Fruit fly (Drosophila melanogaster): Measurements from ENCODE around the gene CG18748.

Gene CG18748

DNA sequence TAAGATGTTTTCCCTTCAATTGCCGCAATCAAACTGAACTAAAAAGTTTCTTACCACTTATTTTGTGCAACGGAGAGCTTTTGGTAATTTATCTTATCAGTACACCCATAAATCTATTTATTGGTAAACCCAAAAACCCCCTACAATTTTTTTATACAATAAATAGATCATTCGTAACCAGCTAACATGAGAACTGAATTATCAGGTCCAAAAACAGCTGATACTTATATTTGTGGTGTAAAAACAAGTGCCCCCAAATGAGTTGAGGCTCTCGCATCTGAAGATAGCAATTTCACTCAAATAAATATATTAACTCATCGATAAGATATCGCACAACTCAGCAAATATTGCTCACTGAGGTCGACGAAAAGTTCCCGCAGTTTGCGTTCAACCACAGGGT, at the start of gene CG18748:
Gene CG18748, minus strand, starts transcription at position 25 of the 400 bp plus-strand sequence.
- TF ChIP-seq psq (optimal IDR thresholded peaks at IDR 0.05) (no peak), Sin3A (optimal IDR thresholded peaks at IDR 0.05) (no peak), Myc (optimal IDR thresholded peaks at IDR 0.05) (no peak), h (optimal IDR thresholded peaks at IDR 0.05) (no peak), insv (optimal IDR thresholded peaks at IDR 0.05) (no peak), ttk (optimal IDR thresholded peaks at IDR 0.05) (no peak)

DNA sequence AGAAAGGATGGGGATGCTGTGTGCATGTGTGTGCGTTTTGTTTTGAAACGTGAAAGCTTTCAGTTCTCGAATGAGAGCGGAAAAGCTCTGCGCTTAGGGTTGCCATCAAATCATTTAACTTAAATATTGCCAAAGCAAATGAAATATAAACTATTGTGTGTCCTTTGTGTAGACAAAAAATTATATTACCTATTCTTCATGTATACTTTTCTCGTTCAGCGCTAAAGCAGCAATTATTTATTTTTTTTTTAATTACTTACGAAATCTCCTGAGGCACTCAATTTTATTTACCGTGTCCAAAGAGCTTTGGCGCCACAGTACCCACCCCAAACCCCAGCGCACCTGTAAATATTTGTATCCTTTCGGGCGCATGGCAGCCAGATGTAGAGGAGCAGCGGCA, 33.8 kb upstream of the CG18748 start:
- TF ChIP-seq Myc (optimal IDR thresholded peaks at IDR 0.05) (no peak), insv (optimal IDR thresholded peaks at IDR 0.05) (no peak), ttk (optimal IDR thresholded peaks at IDR 0.05) (no peak), Sin3A (optimal IDR thresholded peaks at IDR 0.05) (no peak), h (optimal IDR thresholded peaks at IDR 0.05) (no peak), psq (optimal IDR thresholded peaks at IDR 0.05) (no peak)

DNA sequence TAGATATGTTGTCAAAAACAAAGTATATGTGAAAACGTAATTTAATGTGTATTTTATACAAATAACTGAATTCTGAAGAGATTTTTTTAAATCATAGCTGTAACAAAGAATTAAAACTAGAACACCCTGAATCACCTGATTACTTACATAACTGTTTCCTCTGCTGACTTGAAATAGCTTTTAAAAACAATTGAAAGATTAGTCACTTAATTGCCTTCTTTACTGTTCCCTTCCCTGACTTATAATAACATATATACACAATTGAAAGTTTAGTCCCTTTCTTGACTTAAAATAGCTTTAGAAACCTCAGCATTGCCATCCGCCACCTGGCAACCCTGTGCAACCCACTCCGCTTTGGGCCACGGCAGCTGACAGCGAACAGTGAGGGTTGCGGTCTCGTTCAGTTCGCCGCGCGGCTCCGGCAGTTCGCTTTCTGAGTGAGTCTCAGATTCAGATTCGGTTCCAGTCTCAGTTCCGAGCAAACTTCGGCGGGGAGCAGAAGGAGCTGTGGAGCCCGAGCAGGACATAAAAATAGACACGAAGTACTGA, 26.3 kb upstream of the CG18748 start, which contains the start of gene CG34384:
Gene CG34384, plus strand, starts transcription at position 381 of the 549 bp plus-strand sequence.
- TF ChIP-seq ttk (optimal IDR thresholded peaks at IDR 0.05), result no peak

dm6 chr3R:7813518-7813917, 25.8 kb upstream of the CG18748 start:
- TF ChIP-seq h (optimal IDR thresholded peaks at IDR 0.05) (no peak), Sin3A (optimal IDR thresholded peaks at IDR 0.05) (no peak), Myc (optimal IDR thresholded peaks at IDR 0.05) (no peak), insv (optimal IDR thresholded peaks at IDR 0.05) (no peak), ttk (optimal IDR thresholded peaks at IDR 0.05) (no peak), psq (optimal IDR thresholded peaks at IDR 0.05) (no peak)

DNA sequence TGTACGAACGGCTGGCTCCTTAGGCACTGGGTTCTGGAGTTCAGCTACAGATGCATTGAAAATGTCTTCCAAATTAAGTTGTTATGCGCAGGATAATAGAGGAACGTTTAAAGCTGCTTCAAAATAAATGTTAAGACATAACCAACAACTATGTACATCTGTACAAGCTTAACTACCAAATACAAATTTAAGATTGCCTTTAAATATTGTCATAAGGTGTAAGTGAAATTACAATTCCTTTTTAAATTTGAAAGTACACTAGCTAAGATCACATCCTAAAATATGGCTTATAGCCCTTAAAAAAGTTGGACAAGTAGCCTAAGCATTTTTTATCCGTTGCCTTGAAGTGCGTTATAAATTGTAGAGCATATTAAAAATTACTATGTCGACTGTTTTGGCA, 23.8 kb upstream of the CG18748 start, which contains the start of gene CG31473:
Gene CG31473, plus strand, starts transcription at position 301 of the 400 bp plus-strand sequence.
- TF ChIP-seq Sin3A (optimal IDR thresholded peaks at IDR 0.05) (no peak), ttk (optimal IDR thresholded peaks at IDR 0.05) (no peak), insv (optimal IDR thresholded peaks at IDR 0.05) (no peak), Myc (optimal IDR thresholded peaks at IDR 0.05) (no peak), psq (optimal IDR thresholded peaks at IDR 0.05) (no peak), h (optimal IDR thresholded peaks at IDR 0.05) (no peak)

- TF ChIP-seq ttk (optimal IDR thresholded peaks at IDR 0.05), result no peak
- no peak for TF ChIP-seq insv (optimal IDR thresholded peaks at IDR 0.05)
- TF ChIP-seq psq (optimal IDR thresholded peaks at IDR 0.05), result no peak
- no peak for TF ChIP-seq h (optimal IDR thresholded peaks at IDR 0.05)
- TF ChIP-seq Sin3A (optimal IDR thresholded peaks at IDR 0.05), result no peak
Measured at dm6 chr3R:7809662-7810621, 22.2 kb upstream of the CG18748 start, which contains the start of the genes CG2993 and sgll. CG2993 (minus strand) TSS chr3R:7810014. sgll (plus strand) TSS chr3R:7810532.

dm6 chr3R:7804332-7804731, 16.6 kb upstream of the CG18748 start, which contains the start of gene CG18268:
CG18268 (minus strand) TSS chr3R:7804432.
- TF ChIP-seq insv (optimal IDR thresholded peaks at IDR 0.05) (no peak), h (optimal IDR thresholded peaks at IDR 0.05) (no peak), Myc (optimal IDR thresholded peaks at IDR 0.05) (no peak), Sin3A (optimal IDR thresholded peaks at IDR 0.05) (no peak), psq (optimal IDR thresholded peaks at IDR 0.05) (no peak)

dm6 chr3R:7802693-7803092, 15.0 kb upstream of the CG18748 start, which contains the start of gene CG3014:
CG3014 (minus strand) TSS chr3R:7802793.
- no peak for TF ChIP-seq Sin3A (optimal IDR thresholded peaks at IDR 0.05)
- TF ChIP-seq psq (optimal IDR thresholded peaks at IDR 0.05), result no peak
- no peak for TF ChIP-seq h (optimal IDR thresholded peaks at IDR 0.05)
- no peak for TF ChIP-seq insv (optimal IDR thresholded peaks at IDR 0.05)
- TF ChIP-seq Myc (optimal IDR thresholded peaks at IDR 0.05), result no peak
- TF ChIP-seq ttk (optimal IDR thresholded peaks at IDR 0.05), result no peak

dm6 chr3R:7798525-7798924, 10.8 kb upstream of the CG18748 start, which contains the start of gene CG18744:
CG18744 (minus strand) TSS chr3R:7798771.
- no peak for TF ChIP-seq ttk (optimal IDR thresholded peaks at IDR 0.05)
- no peak for TF ChIP-seq psq (optimal IDR thresholded peaks at IDR 0.05)
- TF ChIP-seq insv (optimal IDR thresholded peaks at IDR 0.05), result no peak

dm6 chr3R:7793855-7794254, 6.1 kb upstream of the CG18748 start, which contains the start of gene CG2641:
CG2641 (plus strand) TSS chr3R:7794069.
- TF ChIP-seq Sin3A (optimal IDR thresholded peaks at IDR 0.05), result no peak
- no peak for TF ChIP-seq ttk (optimal IDR thresholded peaks at IDR 0.05)
- no peak for TF ChIP-seq h (optimal IDR thresholded peaks at IDR 0.05)
- no peak for TF ChIP-seq Myc (optimal IDR thresholded peaks at IDR 0.05)
- TF ChIP-seq insv (optimal IDR thresholded peaks at IDR 0.05), result no peak
- TF ChIP-seq psq (optimal IDR thresholded peaks at IDR 0.05), result no peak

dm6 chr3R:7790583-7791034, 2.9 kb upstream of the CG18748 start, which contains the start of gene CG10086:
CG10086 (plus strand) TSS chr3R:7790633.
- TF ChIP-seq psq (optimal IDR thresholded peaks at IDR 0.05) (no peak), h (optimal IDR thresholded peaks at IDR 0.05) (no peak), Myc (optimal IDR thresholded peaks at IDR 0.05) (no peak), insv (optimal IDR thresholded peaks at IDR 0.05) (no peak), Sin3A (optimal IDR thresholded peaks at IDR 0.05) (no peak), ttk (optimal IDR thresholded peaks at IDR 0.05) (no peak)

- no peak for TF ChIP-seq h (optimal IDR thresholded peaks at IDR 0.05)
Measured at dm6 chr3R:7790087-7790486, 2.4 kb upstream of the CG18748 start, which contains the start of gene CG18746. CG18746 (minus strand) TSS chr3R:7790187.
